Worm (Caenorhabditis elegans): Measurements from ENCODE around the gene tkr-3.

ce11 chrIV:5139972-5140371 is 18.1 kb upstream of the tkr-3 start:
- no peak for TF ChIP-seq egl-27 (tag; optimal IDR thresholded peaks at IDR 0.05)
- TF ChIP-seq nfya-1 (tag; optimal IDR thresholded peaks at IDR 0.05; ENCODE audit: insufficient read depth) = no peak
- no peak for TF ChIP-seq unc-62 (GFP tag; optimal IDR thresholded peaks at IDR 0.05)
- TF ChIP-seq snpc-4 (tag; optimal IDR thresholded peaks at IDR 0.05) = no peak
- TF ChIP-seq fkh-10 (GFP tag; optimal IDR thresholded peaks at IDR 0.05) = no peak
- no peak for TF ChIP-seq nhr-23 (tag; optimal IDR thresholded peaks at IDR 0.05)
